Worm (Caenorhabditis elegans): ENCODE measurements around the gene srh-70.

- TF ChIP-seq nhr-76 (tag; optimal IDR thresholded peaks at IDR 0.05) (no peak), ztf-11 (tag; optimal IDR thresholded peaks at IDR 0.05) (no peak), nhr-2 (tag; optimal IDR thresholded peaks at IDR 0.05) (no peak)
Measured at ce11 chrII:12555579-12555978, 36.9 kb upstream of the srh-70 start, which contains the start of gene F49C5.11.

Measured in whole organism, mixed stage, embryonic.